Fruit fly (Drosophila melanogaster) whole organism, pupa: Measurements from ENCODE around the gene CG11498.

Experiments used
- CG10348 ChIP-seq: fragments of 200-800 bp; sonication (Bioruptor generic); IDR thresholded peaks from 2 replicates; pipeline ENCODE4 v1.3.6; 2022; ENCODE audit warnings: missing biosample characterization, missing genetic modification characterization
- CG13204 ChIP-seq: fragments of 200-800 bp; sonication (Bioruptor generic); optimal IDR thresholded peaks from 2 replicates; lab custom pipeline; 2018; ENCODE audit warnings: missing biosample characterization, mild to moderate bottlenecking, missing genetic modification characterization, moderate library complexity
- CG9948 ChIP-seq: fragments of 200-800 bp; sonication (Bioruptor generic); optimal IDR thresholded peaks from 2 replicates; lab custom pipeline; 2018; ENCODE audit warnings: missing biosample characterization, mild to moderate bottlenecking, missing genetic modification characterization, moderate library complexity
- D1 ChIP-seq: fragments of 200-800 bp; sonication (Bioruptor generic); optimal IDR thresholded peaks from 2 replicates; lab custom pipeline; 2018; ENCODE audit warnings: missing biosample characterization, mild to moderate bottlenecking, missing genetic modification characterization, moderate library complexity
- EcR ChIP-seq: fragments of 200-800 bp; sonication (Bioruptor generic); optimal IDR thresholded peaks from 3 replicates; lab custom pipeline; 2019; ENCODE audit warnings: missing biosample characterization, missing genetic modification characterization, mild to moderate bottlenecking, moderate library complexity, missing genetic modification reagents
- Pif1B ChIP-seq: fragments of 200-800 bp; sonication (Bioruptor generic); optimal IDR thresholded peaks from 3 replicates; lab custom pipeline; 2016; ENCODE audit warnings: missing biosample characterization, missing genetic modification characterization
- gl ChIP-seq: fragments of 200-800 bp; sonication (Bioruptor generic); optimal IDR thresholded peaks from 2 replicates; lab custom pipeline; 2018; ENCODE audit warnings: missing biosample characterization, mild to moderate bottlenecking, missing genetic modification characterization
- rn ChIP-seq: fragments of 200-800 bp; sonication (Bioruptor generic); IDR thresholded peaks from 2 replicates; pipeline ENCODE4 v1.3.6; 2022; ENCODE audit warnings: missing biosample characterization, missing genetic modification characterization

- TF ChIP-seq rn (GFP tag; lab: Robert Waterston, UW), result no peak
- no peak for TF ChIP-seq Pif1B (GFP tag; lab: Kevin White, UChicago)
- no peak for TF ChIP-seq CG9948
- TF ChIP-seq CG10348 (GFP tag; lab: Robert Waterston, UW), result no peak
- no peak for TF ChIP-seq gl
- no peak for TF ChIP-seq D1
- TF ChIP-seq CG13204 (GFP tag; lab: Kevin White, UChicago), result no peak
- no peak for TF ChIP-seq EcR (GFP tag; lab: Kevin White, UChicago)
Observed at dm6 chr3R:30208011-30208410, 47.7 kb upstream of the CG11498 start.
